Worm (Caenorhabditis elegans) whole organism, mixed stage, embryonic: ENCODE measurements around the gene F27E5.5.

Source experiments
- M03D4.4 ChIP-seq: sonication (generic microtip); optimal IDR thresholded peaks from 2 replicates; lab custom pipeline; 2017; ENCODE audit warnings: mild to moderate bottlenecking, missing genetic modification characterization, missing compliant biosample characterization
- bed-3 ChIP-seq: fragments of 200-800 bp; sonication (Bioruptor generic); optimal IDR thresholded peaks from 3 replicates; lab custom pipeline; 2018; ENCODE audit warnings: mild to moderate bottlenecking, missing genetic modification characterization, moderate library complexity, missing compliant biosample characterization
- blmp-1 ChIP-seq: fragments of 150-350 bp; optimal IDR thresholded peaks from 2 replicates; lab custom pipeline; 2014; ENCODE audit warnings: missing biosample characterization, missing genetic modification characterization
- ceh-43 ChIP-seq: fragments of 200-800 bp; sonication (Bioruptor generic); optimal IDR thresholded peaks from 2 replicates; lab custom pipeline; 2018; ENCODE audit warnings: mild to moderate bottlenecking, missing genetic modification characterization, moderate library complexity, missing compliant biosample characterization
- ceh-83 ChIP-seq: fragments of 200-800 bp; sonication (Bioruptor generic); optimal IDR thresholded peaks from 2 replicates; lab custom pipeline; 2018; ENCODE audit warnings: mild to moderate bottlenecking, missing genetic modification characterization, missing compliant biosample characterization
- ces-1 ChIP-seq: fragments of 150-350 bp; optimal IDR thresholded peaks from 2 replicates; lab custom pipeline; 2014; ENCODE audit warnings: missing biosample characterization, missing genetic modification reagents, missing genetic modification characterization
- cnd-1 ChIP-seq: fragments of 200-800 bp; sonication (Bioruptor generic); optimal IDR thresholded peaks from 2 replicates; lab custom pipeline; 2018; ENCODE audit warnings: mild to moderate bottlenecking, missing genetic modification characterization, missing compliant biosample characterization
- drap-1 ChIP-seq: fragments of 200-800 bp; sonication (Bioruptor generic); optimal IDR thresholded peaks from 3 replicates; lab custom pipeline; 2018; ENCODE audit warnings: mild to moderate bottlenecking, missing genetic modification characterization, missing compliant biosample characterization
- elt-3 ChIP-seq: fragments of 150-350 bp; optimal IDR thresholded peaks from 2 replicates; lab custom pipeline; 2014; ENCODE audit warnings: missing biosample characterization, missing genetic modification characterization
- flh-1 ChIP-seq: fragments of 200-800 bp; sonication (Bioruptor generic); optimal IDR thresholded peaks from 2 replicates; lab custom pipeline; 2018; ENCODE audit warnings: mild to moderate bottlenecking, missing genetic modification characterization, moderate library complexity, missing compliant biosample characterization
- lin-13 ChIP-seq: fragments of 150-350 bp; optimal IDR thresholded peaks from 2 replicates; lab custom pipeline; 2014; ENCODE audit warnings: missing biosample characterization, missing genetic modification characterization
- lin-32 ChIP-seq: fragments of 200-800 bp; sonication (Bioruptor generic); optimal IDR thresholded peaks from 2 replicates; lab custom pipeline; 2018; ENCODE audit warnings: mild to moderate bottlenecking, missing genetic modification characterization, missing compliant biosample characterization
- lsy-2 ChIP-seq: fragments of 150-350 bp; optimal IDR thresholded peaks from 2 replicates; lab custom pipeline; 2014; ENCODE audit warnings: missing biosample characterization, missing genetic modification characterization
- mab-5 ChIP-seq: fragments of 150-350 bp; optimal IDR thresholded peaks from 2 replicates; lab custom pipeline; 2014; ENCODE audit warnings: missing biosample characterization, missing genetic modification characterization
- mep-1 ChIP-seq: fragments of 150-350 bp; optimal IDR thresholded peaks from 2 replicates; lab custom pipeline; 2017; ENCODE audit warnings: missing biosample characterization, missing genetic modification reagents, missing genetic modification characterization, inconsistent platforms
- nhr-12 ChIP-seq: fragments of 150-350 bp; optimal IDR thresholded peaks from 2 replicates; lab custom pipeline; 2014; ENCODE audit warnings: missing biosample characterization, missing genetic modification characterization
- nhr-2 ChIP-seq: fragments of 150-350 bp; optimal IDR thresholded peaks from 2 replicates; lab custom pipeline; 2014; ENCODE audit warnings: missing biosample characterization, missing genetic modification characterization
- nhr-237 ChIP-seq: fragments of 150-350 bp; optimal IDR thresholded peaks from 2 replicates; lab custom pipeline; 2014; ENCODE audit warnings: missing biosample characterization, missing genetic modification characterization
- nhr-28 ChIP-seq: fragments of 150-350 bp; optimal IDR thresholded peaks from 2 replicates; lab custom pipeline; 2014; ENCODE audit warnings: missing biosample characterization, missing genetic modification characterization
- nhr-76 ChIP-seq: sonication (generic microtip); optimal IDR thresholded peaks from 2 replicates; lab custom pipeline; 2017; ENCODE audit warnings: missing biosample characterization, missing genetic modification characterization
- pha-4 ChIP-seq: fragments of 150-350 bp; optimal IDR thresholded peaks from 2 replicates; lab custom pipeline; 2018; ENCODE audit warnings: missing biosample characterization, missing genetic modification reagents, missing genetic modification characterization
- sem-2 ChIP-seq: fragments of 200-800 bp; sonication (Bioruptor generic); optimal IDR thresholded peaks from 2 replicates; lab custom pipeline; 2018; ENCODE audit warnings: mild to moderate bottlenecking, missing genetic modification characterization, missing compliant biosample characterization
- sptf-1 ChIP-seq: sonication (generic microtip); optimal IDR thresholded peaks from 2 replicates; lab custom pipeline; 2017; ENCODE audit warnings: mild to moderate bottlenecking, missing genetic modification characterization, moderate library complexity, missing compliant biosample characterization
- tbx-8 ChIP-seq: fragments of 200-800 bp; sonication (Bioruptor generic); optimal IDR thresholded peaks from 2 replicates; lab custom pipeline; 2018; ENCODE audit warnings: mild to moderate bottlenecking, missing genetic modification characterization, moderate library complexity, missing compliant biosample characterization
- unc-120 ChIP-seq: sonication (generic microtip); optimal IDR thresholded peaks from 2 replicates; lab custom pipeline; 2017; ENCODE audit warnings: missing genetic modification characterization, missing compliant biosample characterization; ENCODE audit not compliant: poor library complexity, severe bottlenecking
- unc-39 ChIP-seq: fragments of 150-350 bp; optimal IDR thresholded peaks from 2 replicates; lab custom pipeline; 2014; ENCODE audit warnings: missing biosample characterization, missing genetic modification characterization
- unc-62 ChIP-seq: fragments of 150-350 bp; optimal IDR thresholded peaks from 2 replicates; lab custom pipeline; 2014; ENCODE audit warnings: missing biosample characterization, missing genetic modification reagents, missing genetic modification characterization
- ztf-11 ChIP-seq: fragments of 150-350 bp; optimal IDR thresholded peaks from 2 replicates; lab custom pipeline; 2014; ENCODE audit warnings: missing biosample characterization, missing genetic modification characterization

The F27E5.5 gene

DNA sequence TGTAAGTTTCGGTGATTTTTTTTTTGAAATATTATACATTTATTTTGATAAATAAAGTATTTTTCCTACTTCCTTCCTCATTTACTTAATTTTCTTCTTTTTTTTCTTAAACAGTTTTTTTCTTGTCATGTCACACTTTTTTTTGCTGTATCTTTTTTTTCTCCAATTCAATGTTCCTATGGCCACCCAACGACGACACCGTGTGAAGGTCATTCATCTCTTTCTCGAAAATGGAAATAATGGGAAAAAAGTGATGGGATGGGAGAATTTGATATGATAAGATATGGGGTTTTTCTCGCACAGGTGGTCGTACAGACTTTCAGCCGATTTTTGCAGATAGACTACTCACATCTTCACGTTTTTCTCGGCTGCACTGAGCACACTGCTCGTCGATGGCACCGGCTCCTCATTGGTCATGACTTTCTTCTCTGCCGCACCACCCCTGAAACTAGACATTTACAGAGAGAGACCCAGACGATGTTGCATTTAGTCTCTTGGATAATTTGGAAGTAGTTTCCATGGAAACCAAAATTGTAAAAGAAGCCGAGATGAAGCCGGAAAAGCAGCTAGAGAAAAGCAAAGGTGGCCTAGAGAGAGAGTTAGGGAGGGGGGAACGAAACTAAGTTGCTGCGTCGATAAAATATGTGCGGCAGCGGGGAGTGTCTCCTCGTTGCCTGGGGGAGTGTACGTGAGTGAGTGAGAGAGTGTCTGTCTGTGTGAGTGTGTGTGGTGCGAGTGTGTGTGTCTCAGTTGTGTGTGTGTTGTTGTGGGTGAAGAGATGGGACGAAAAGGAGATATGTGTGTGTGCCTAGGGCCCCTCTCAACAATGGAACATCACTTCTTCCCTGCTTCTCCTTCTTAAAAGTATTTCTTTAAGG lies 37.5 kb upstream of the F27E5.5 start, which contains the start of gene daf-19 (continued):
- TF ChIP-seq lin-32 (GFP tag; lab: Kevin White, UChicago) (peak; percentile 63), drap-1 (GFP tag; lab: Kevin White, UChicago) (peak; percentile 69), elt-3 (no peak), lin-13 (no peak), M03D4.4 (peak; percentile 69), nhr-12 (tag; lab: Kevin White, UChicago) (no peak), nhr-2 (tag; lab: Kevin White, UChicago) (no peak), ceh-83 (GFP tag; lab: Kevin White, UChicago) (peak; percentile 68), blmp-1 (tag; lab: Kevin White, UChicago) (no peak), pha-4 (peak; percentile 36)

DNA sequence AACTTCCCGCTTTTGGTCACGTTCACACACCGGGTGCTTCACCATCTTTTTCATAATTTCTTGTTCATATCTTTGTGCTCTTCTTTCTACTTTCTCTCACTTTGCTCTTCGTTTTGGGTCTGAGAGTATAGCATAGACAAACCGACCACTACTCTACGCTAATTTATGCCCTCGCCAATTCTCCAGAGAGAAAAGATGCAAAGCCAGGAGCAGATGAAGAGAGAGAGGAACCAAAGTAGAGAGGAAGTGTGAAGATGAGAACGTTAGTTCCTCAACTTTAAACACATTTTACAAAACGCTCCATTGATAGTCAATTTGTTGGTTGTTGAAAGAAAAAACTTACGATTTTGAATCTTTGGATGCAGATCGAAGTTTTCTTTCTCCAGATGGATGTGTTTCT lies 36.1 kb upstream of the F27E5.5 start:
- TF ChIP-seq ztf-11 (tag; lab: Kevin White, UChicago): no peak
- no peak for TF ChIP-seq M03D4.4
- TF ChIP-seq ceh-43: no peak
- peak; percentile 47 for TF ChIP-seq ces-1 (GFP tag; lab: Kevin White, UChicago)
- no peak for TF ChIP-seq mep-1 (tag; lab: Kevin White, UChicago)
- no peak for TF ChIP-seq nhr-2 (tag; lab: Kevin White, UChicago)
- no peak for TF ChIP-seq ceh-83 (GFP tag; lab: Kevin White, UChicago)

DNA sequence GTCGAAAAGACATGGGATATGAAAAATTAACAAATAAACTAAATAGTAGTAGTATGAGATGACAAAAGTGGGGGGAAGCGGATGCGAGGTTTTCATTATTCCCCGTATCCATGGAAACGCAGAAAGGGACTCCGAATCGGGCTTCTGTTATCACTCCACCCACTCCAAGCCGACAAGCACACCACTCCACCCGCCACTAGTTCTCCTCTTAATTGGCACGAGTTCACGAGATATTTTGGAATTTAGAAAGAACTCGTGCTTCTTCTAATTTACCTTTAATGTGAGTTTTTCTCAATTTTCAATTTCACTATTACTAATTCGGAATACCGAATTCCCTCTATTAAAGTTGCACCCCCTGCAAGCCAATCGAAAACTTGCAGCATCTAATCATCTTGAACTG lies 34.7 kb upstream of the F27E5.5 start:
- TF ChIP-seq mab-5 (tag; lab: Kevin White, UChicago) (no peak), mep-1 (tag; lab: Kevin White, UChicago) (no peak), nhr-237 (tag; lab: Kevin White, UChicago) (no peak), M03D4.4 (no peak), ztf-11 (tag; lab: Kevin White, UChicago) (no peak), lin-13 (no peak), sem-2 (no peak), nhr-28 (tag; lab: Kevin White, UChicago) (no peak), cnd-1 (tag; lab: Kevin White, UChicago) (no peak), lin-32 (GFP tag; lab: Kevin White, UChicago) (no peak), blmp-1 (tag; lab: Kevin White, UChicago) (no peak), unc-39 (tag; lab: Kevin White, UChicago) (no peak), nhr-76 (tag; lab: Kevin White, UChicago) (no peak), flh-1 (no peak)

DNA sequence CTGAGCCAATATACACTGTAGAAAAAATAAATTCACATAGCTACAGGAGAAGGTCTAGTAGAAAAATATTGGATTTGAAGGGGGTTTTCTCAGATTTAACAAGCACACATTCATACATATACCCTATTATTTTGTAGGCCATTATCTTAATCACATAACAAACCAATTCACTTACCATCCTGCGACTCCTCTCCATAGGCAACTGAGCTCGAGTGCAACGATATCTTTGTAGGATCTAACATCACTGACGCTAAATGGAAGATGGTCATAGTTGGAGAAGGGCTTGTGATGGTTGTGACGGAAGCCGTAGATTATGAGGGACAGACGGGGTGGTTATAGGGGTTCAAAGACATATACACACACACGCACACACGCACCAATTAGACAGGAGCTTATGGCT lies 32.5 kb upstream of the F27E5.5 start:
- no peak for TF ChIP-seq ceh-43
- TF ChIP-seq lsy-2 (tag; lab: Kevin White, UChicago): no peak
- TF ChIP-seq flh-1: no peak
- no peak for TF ChIP-seq pha-4

DNA sequence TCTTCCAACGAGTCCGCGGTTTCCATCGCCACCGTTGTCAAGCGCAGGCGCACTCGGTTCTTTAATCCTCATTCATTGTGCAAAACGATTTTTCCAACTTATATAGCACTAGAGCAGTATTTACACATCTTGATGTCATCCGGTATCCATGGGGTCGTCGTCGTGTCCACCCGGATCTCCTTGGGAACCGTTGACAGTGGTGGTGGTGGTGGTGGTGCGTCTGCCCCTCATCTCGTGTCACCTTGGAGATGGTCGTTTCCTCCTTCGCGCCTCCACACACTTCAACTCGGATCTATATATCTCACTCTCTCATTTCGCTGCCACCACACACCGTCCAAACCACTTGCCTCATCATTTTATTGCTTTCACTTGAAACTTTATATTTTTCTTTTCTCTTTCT lies 31.1 kb upstream of the F27E5.5 start:
- no peak for TF ChIP-seq nhr-12 (tag; lab: Kevin White, UChicago)
- no peak for TF ChIP-seq ceh-43
- no peak for TF ChIP-seq nhr-2 (tag; lab: Kevin White, UChicago)
- TF ChIP-seq nhr-76 (tag; lab: Kevin White, UChicago): no peak
- TF ChIP-seq unc-62 (GFP tag; lab: Kevin White, UChicago): no peak
- TF ChIP-seq pha-4: no peak
- TF ChIP-seq nhr-237 (tag; lab: Kevin White, UChicago): no peak
- no peak for TF ChIP-seq ztf-11 (tag; lab: Kevin White, UChicago)
- TF ChIP-seq unc-120 (tag; lab: Kevin White, UChicago): no peak
- no peak for TF ChIP-seq flh-1
- TF ChIP-seq ceh-83 (GFP tag; lab: Kevin White, UChicago): no peak
- TF ChIP-seq lin-32 (GFP tag; lab: Kevin White, UChicago): no peak
- TF ChIP-seq bed-3 (GFP tag; lab: Kevin White, UChicago): no peak
- no peak for TF ChIP-seq tbx-8 (GFP tag; lab: Kevin White, UChicago)
- TF ChIP-seq elt-3: no peak
- TF ChIP-seq unc-39 (tag; lab: Kevin White, UChicago): no peak
- TF ChIP-seq sptf-1: no peak
- TF ChIP-seq lsy-2 (tag; lab: Kevin White, UChicago): no peak
